Fruit fly (Drosophila melanogaster) whole organism, embryonic: ENCODE data around the gene CG11052.

Source experiments
- B-H1 ChIP-seq: fragments of 200-800 bp; sonication (Bioruptor generic); IDR thresholded peaks from 3 replicates; pipeline ENCODE4 v1.3.6; 2022; ENCODE audit warnings: missing biosample characterization, missing genetic modification characterization
- Bdp1 ChIP-seq: fragments of 200-800 bp; sonication (Bioruptor generic); optimal IDR thresholded peaks from 3 replicates; lab custom pipeline; 2016; ENCODE audit warnings: missing biosample characterization, missing genetic modification characterization
- CG10543 ChIP-seq: fragments of 200-800 bp; sonication (Bioruptor generic); optimal IDR thresholded peaks from 3 replicates; lab custom pipeline; 2017; ENCODE audit warnings: missing biosample characterization, mild to moderate bottlenecking, missing genetic modification characterization, moderate library complexity
- CG10654 ChIP-seq: fragments of 200-800 bp; sonication (Bioruptor generic); optimal IDR thresholded peaks from 2 replicates; lab custom pipeline; 2016; ENCODE audit warnings: missing biosample characterization, missing genetic modification characterization
- CG11085 ChIP-seq: fragments of 200-800 bp; sonication (Bioruptor generic); IDR thresholded peaks from 2 replicates; pipeline ENCODE4 v1.3.6; 2022; ENCODE audit warnings: missing biosample characterization, missing genetic modification characterization
- CG14710 ChIP-seq: fragments of 200-800 bp; sonication (Bioruptor generic); optimal IDR thresholded peaks from 3 replicates; lab custom pipeline; 2019; ENCODE audit warnings: missing biosample characterization, mild to moderate bottlenecking, missing genetic modification characterization, moderate library complexity
- CG15514 ChIP-seq: fragments of 200-800 bp; sonication (Bioruptor generic); optimal IDR thresholded peaks from 3 replicates; lab custom pipeline; 2017; ENCODE audit warnings: missing biosample characterization, missing genetic modification characterization, mild to moderate bottlenecking, moderate library complexity, missing genetic modification reagents
- CG2116 ChIP-seq: fragments of 200-800 bp; sonication (Bioruptor generic); optimal IDR thresholded peaks from 3 replicates; lab custom pipeline; 2018; ENCODE audit warnings: missing biosample characterization, mild to moderate bottlenecking, missing genetic modification characterization
- CG2120 ChIP-seq: fragments of 200-800 bp; sonication (Bioruptor generic); optimal IDR thresholded peaks from 3 replicates; lab custom pipeline; 2016; ENCODE audit warnings: missing biosample characterization, missing genetic modification characterization
- CG2712 ChIP-seq: fragments of 200-800 bp; optimal IDR thresholded peaks from 3 replicates; lab custom pipeline; 2019; ENCODE audit warnings: missing biosample characterization, mild to moderate bottlenecking, missing genetic modification characterization, moderate library complexity
- CG31365 ChIP-seq: fragments of 200-800 bp; sonication (Bioruptor generic); optimal IDR thresholded peaks from 2 replicates; lab custom pipeline; 2018; ENCODE audit warnings: missing biosample characterization, mild to moderate bottlenecking, missing genetic modification characterization
- CG32772 ChIP-seq: fragments of 200-800 bp; sonication (Bioruptor generic); IDR thresholded peaks from 2 replicates; pipeline ENCODE4 v1.3.6; 2022; ENCODE audit warnings: missing biosample characterization, missing genetic modification characterization
- CG34224 ChIP-seq: fragments of 200-800 bp; sonication (Bioruptor generic); IDR thresholded peaks from 3 replicates; pipeline ENCODE4 v1.3.6; 2022; ENCODE audit warnings: missing biosample characterization, missing genetic modification characterization; ENCODE audit not compliant: partially characterized antibody
- CG3995 ChIP-seq: fragments of 200-800 bp; sonication (Bioruptor generic); optimal IDR thresholded peaks from 3 replicates; lab custom pipeline; 2016; ENCODE audit warnings: missing biosample characterization, missing genetic modification characterization
- CG4360 ChIP-seq: fragments of 200-800 bp; sonication (Bioruptor generic); IDR thresholded peaks from 2 replicates; pipeline ENCODE4 v1.3.6; 2022; ENCODE audit warnings: missing biosample characterization, missing genetic modification characterization
- CG5180 ChIP-seq: fragments of 200-800 bp; sonication (Bioruptor generic); optimal IDR thresholded peaks from 3 replicates; lab custom pipeline; 2017; ENCODE audit warnings: missing biosample characterization, missing genetic modification characterization, mild to moderate bottlenecking, moderate library complexity, missing genetic modification reagents
- CG6175 ChIP-seq: fragments of 200-800 bp; sonication (Bioruptor generic); IDR thresholded peaks from 3 replicates; pipeline ENCODE4 v1.3.6; 2022; ENCODE audit warnings: missing biosample characterization, missing genetic modification characterization
- CG6272 ChIP-seq: fragments of 200-800 bp; sonication (Bioruptor generic); IDR thresholded peaks from 2 replicates; pipeline ENCODE4 v1.3.6; 2022; ENCODE audit warnings: missing biosample characterization, missing genetic modification characterization
- CG7928 ChIP-seq: fragments of 200-800 bp; sonication (Bioruptor generic); optimal IDR thresholded peaks from 2 replicates; lab custom pipeline; 2017; ENCODE audit warnings: missing biosample characterization, mild to moderate bottlenecking, missing genetic modification characterization
- CHES-1-like ChIP-seq: fragments of 200-800 bp; sonication (Bioruptor generic); optimal IDR thresholded peaks from 2 replicates; lab custom pipeline; 2016; ENCODE audit warnings: missing biosample characterization, missing genetic modification characterization
- CTCF ChIP-seq: fragments of 200-800 bp; sonication (Bioruptor generic); optimal IDR thresholded peaks from 2 replicates; lab custom pipeline; 2017; ENCODE audit warnings: missing biosample characterization, mild to moderate bottlenecking, missing genetic modification characterization, moderate library complexity
- Dll ChIP-seq: fragments of 200-800 bp; sonication (Bioruptor generic); IDR thresholded peaks from 4 replicates; pipeline ENCODE4 v1.3.6; 2022; ENCODE audit warnings: missing biosample characterization, missing genetic modification characterization; ENCODE audit not compliant: partially characterized antibody
- E2f2 ChIP-seq: fragments of 200-800 bp; sonication (Bioruptor generic); IDR thresholded peaks from 2 replicates; pipeline ENCODE4 v1.3.6; 2022; ENCODE audit warnings: missing biosample characterization, missing genetic modification characterization
- Elba2 ChIP-seq: fragments of 200-800 bp; sonication (Bioruptor generic); optimal IDR thresholded peaks from 3 replicates; lab custom pipeline; 2016; ENCODE audit warnings: missing biosample characterization, missing genetic modification characterization
- Ets97D ChIP-seq: fragments of 200-800 bp; sonication (Bioruptor generic); optimal IDR thresholded peaks from 3 replicates; lab custom pipeline; 2016; ENCODE audit warnings: missing biosample characterization, missing genetic modification characterization
- Fer1 ChIP-seq: fragments of 200-800 bp; sonication (Bioruptor generic); optimal IDR thresholded peaks from 2 replicates; lab custom pipeline; 2017; ENCODE audit warnings: missing biosample characterization, mild to moderate bottlenecking, missing genetic modification characterization
- Gug ChIP-seq: fragments of 200-800 bp; sonication (Bioruptor generic); IDR thresholded peaks from 4 replicates; pipeline ENCODE4 v1.3.6; 2022; ENCODE audit warnings: missing biosample characterization, missing genetic modification characterization
- HLH4C ChIP-seq: fragments of 200-800 bp; sonication (Bioruptor generic); IDR thresholded peaks from 3 replicates; pipeline ENCODE4 v1.3.6; 2022; ENCODE audit warnings: missing biosample characterization, missing genetic modification characterization; ENCODE audit not compliant: partially characterized antibody
- HLH54F ChIP-seq: fragments of 200-800 bp; sonication (Bioruptor generic); optimal IDR thresholded peaks from 3 replicates; lab custom pipeline; 2016; ENCODE audit warnings: missing biosample characterization, missing genetic modification characterization
- Hey ChIP-seq: fragments of 200-800 bp; sonication (Bioruptor generic); optimal IDR thresholded peaks from 3 replicates; lab custom pipeline; 2018; ENCODE audit warnings: missing biosample characterization, mild to moderate bottlenecking, missing genetic modification characterization
- Hr51 ChIP-seq, 2 experiments: fragments of 200-800 bp; sonication (Bioruptor generic); optimal IDR thresholded peaks; 2 replicates in 1 of 2; 3 replicates in 1 of 2; lab custom pipeline; 2016 to 2018; ENCODE audit warnings: missing biosample characterization in 2 of 2, missing genetic modification characterization in 2 of 2, mild to moderate bottlenecking in 1 of 2, moderate library complexity in 1 of 2
- Max ChIP-seq: fragments of 200-800 bp; sonication (Bioruptor generic); optimal IDR thresholded peaks from 2 replicates; lab custom pipeline; 2016; ENCODE audit warnings: missing biosample characterization, mild to moderate bottlenecking, missing genetic modification characterization
- Pdp1 ChIP-seq, 2 experiments: fragments of 200-800 bp; sonication (Bioruptor generic); optimal IDR thresholded peaks; 3 replicates each; lab custom pipeline; 2016; ENCODE audit warnings: missing biosample characterization in 2 of 2, missing genetic modification characterization in 2 of 2, mild to moderate bottlenecking in 1 of 2, moderate library complexity in 1 of 2
- cad ChIP-seq: fragments of >200 bp; optimal IDR thresholded peaks from 2 replicates; lab custom pipeline; 2017; ENCODE audit warnings: missing biosample characterization, missing genetic modification characterization
- dm ChIP-seq: fragments of 200-800 bp; sonication (Bioruptor generic); optimal IDR thresholded peaks from 3 replicates; lab custom pipeline; 2016; ENCODE audit warnings: missing biosample characterization, missing genetic modification characterization
- dmrt99B ChIP-seq: fragments of 200-800 bp; sonication (Bioruptor generic); optimal IDR thresholded peaks from 2 replicates; lab custom pipeline; 2018; ENCODE audit warnings: missing biosample characterization, mild to moderate bottlenecking, missing genetic modification characterization, moderate library complexity
- ewg ChIP-seq: fragments of 200-800 bp; sonication (Bioruptor generic); optimal IDR thresholded peaks from 3 replicates; lab custom pipeline; 2017; ENCODE audit warnings: mild to moderate bottlenecking, missing biosample characterization, missing genetic modification reagents, missing genetic modification characterization
- ftz-f1 ChIP-seq: fragments of 200-800 bp; sonication (Bioruptor generic); optimal IDR thresholded peaks from 2 replicates; lab custom pipeline; 2016; ENCODE audit warnings: missing biosample characterization, missing genetic modification characterization
- gfzf ChIP-seq: fragments of 200-800 bp; sonication (Bioruptor generic); optimal IDR thresholded peaks from 2 replicates; lab custom pipeline; 2016; ENCODE audit warnings: missing biosample characterization, mild to moderate bottlenecking, missing genetic modification characterization, moderate library complexity
- gro ChIP-seq: fragments of 200-800 bp; sonication (Bioruptor generic); optimal IDR thresholded peaks from 2 replicates; lab custom pipeline; 2016; ENCODE audit warnings: missing biosample characterization, missing genetic modification characterization
- inv ChIP-seq: fragments of 200-800 bp; sonication (Bioruptor generic); IDR thresholded peaks from 2 replicates; pipeline ENCODE4 v1.3.6; 2022; ENCODE audit warnings: missing biosample characterization, missing genetic modification characterization; ENCODE audit not compliant: partially characterized antibody
- kay ChIP-seq: fragments of 200-800 bp; sonication (Bioruptor generic); optimal IDR thresholded peaks from 2 replicates; lab custom pipeline; 2016; ENCODE audit warnings: missing biosample characterization, missing genetic modification characterization
- org-1 ChIP-seq: fragments of 200-800 bp; sonication (Bioruptor generic); optimal IDR thresholded peaks from 2 replicates; lab custom pipeline; 2017; ENCODE audit warnings: missing biosample characterization, missing genetic modification characterization
- otp ChIP-seq: fragments of 200-800 bp; sonication (Bioruptor generic); IDR thresholded peaks from 3 replicates; pipeline ENCODE4, ENCODE4 v1.3.6; 2022; ENCODE audit warnings: missing biosample characterization, missing genetic modification characterization
- pho ChIP-seq: fragments of 200-800 bp; sonication (Bioruptor generic); optimal IDR thresholded peaks from 2 replicates; lab custom pipeline; 2016; ENCODE audit warnings: missing biosample characterization, missing genetic modification characterization
- scrt ChIP-seq: fragments of 200-800 bp; sonication (Bioruptor generic); optimal IDR thresholded peaks from 2 replicates; lab custom pipeline; 2018; ENCODE audit warnings: missing biosample characterization, mild to moderate bottlenecking, missing genetic modification characterization, moderate library complexity
- tup ChIP-seq: fragments of 200-800 bp; sonication (Bioruptor generic); optimal IDR thresholded peaks from 2 replicates; lab custom pipeline; 2016; ENCODE audit warnings: missing biosample characterization, mild to moderate bottlenecking, missing genetic modification characterization, moderate library complexity
- tx ChIP-seq: fragments of 200-800 bp; sonication (Bioruptor generic); optimal IDR thresholded peaks from 2 replicates; lab custom pipeline; 2016; ENCODE audit warnings: missing biosample characterization, missing genetic modification characterization
- zen ChIP-seq: fragments of 200-800 bp; sonication (Bioruptor generic); optimal IDR thresholded peaks from 3 replicates; lab custom pipeline; 2018; ENCODE audit warnings: missing biosample characterization, mild to moderate bottlenecking, missing genetic modification characterization, moderate library complexity

Gene CG11052

DNA sequence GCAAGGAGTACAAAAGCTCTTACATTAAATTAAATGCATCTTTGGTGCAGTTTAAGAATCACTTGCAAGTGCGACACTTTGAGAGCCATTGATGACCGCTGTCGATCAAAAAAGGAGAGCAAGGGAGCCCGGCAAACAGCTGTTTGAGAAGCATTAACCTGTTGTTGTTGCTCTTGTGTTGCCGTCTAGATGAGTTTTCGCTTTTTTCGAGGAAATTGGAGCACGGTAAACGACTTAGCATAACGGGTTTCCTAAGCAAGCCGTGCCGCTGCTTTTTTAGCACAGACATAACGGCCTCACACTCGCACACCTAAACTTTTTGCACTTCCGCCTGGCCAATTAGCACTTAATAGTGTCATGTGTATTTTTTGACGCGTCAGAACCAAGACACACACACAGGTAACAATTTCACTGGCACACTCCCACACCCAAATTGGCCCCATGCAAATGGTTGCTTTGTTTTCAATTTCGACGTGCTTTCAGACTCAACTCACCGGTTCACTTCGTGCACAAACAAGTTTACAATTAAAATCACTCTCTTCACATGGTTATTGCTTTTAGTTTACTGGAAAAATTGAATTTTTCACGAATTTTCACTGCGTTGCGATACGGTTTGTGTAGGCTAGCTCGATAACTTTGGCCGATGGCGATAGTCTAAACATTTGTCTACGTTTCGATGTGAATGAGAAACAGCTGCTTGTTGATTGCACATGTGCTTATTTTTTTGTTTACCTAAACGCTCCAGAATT is 21.2 kb upstream of the CG11052 start, which contains the start of the genes CG10903 and CG2747 (continued):
- no peak for TF ChIP-seq Hr51 (GFP tag; optimal IDR thresholded peaks at IDR 0.05; lab: Kevin White, UChicago)
- TF ChIP-seq dmrt99B (tag; lab: Kevin White, UChicago): no peak
- no peak for TF ChIP-seq CG10654 (GFP tag; lab: Kevin White, UChicago)
- TF ChIP-seq CG10543 (GFP tag; lab: Kevin White, UChicago): peak; percentile 41
- TF ChIP-seq CHES-1-like: peak; percentile 44
- TF ChIP-seq inv: peak; percentile 53; the same call in 1 of the 2 replicates
- peak; percentile 76 for TF ChIP-seq gro (GFP tag; lab: Kevin White, UChicago)
- TF ChIP-seq ftz-f1: peak; percentile 24
- peak; percentile 27 for TF ChIP-seq CG14710 (tag; lab: Kevin White, UChicago)
- peak; percentile 73 for TF ChIP-seq Dll
- TF ChIP-seq zen: no peak
- TF ChIP-seq CG11085 (GFP tag; lab: Robert Waterston, UW): no peak
- peak; percentile 63 for TF ChIP-seq Max (GFP tag; lab: Kevin White, UChicago)
- no peak for TF ChIP-seq CG2712
- no peak for TF ChIP-seq Bdp1 (GFP tag; lab: Kevin White, UChicago)
- TF ChIP-seq HLH54F (GFP tag; lab: Kevin White, UChicago): no peak
- TF ChIP-seq ewg (GFP tag; lab: Kevin White, UChicago): no peak
- peak; percentile 62 for TF ChIP-seq CG34224 (GFP tag; lab: Robert Waterston, UW)
- TF ChIP-seq CTCF (GFP tag; lab: Kevin White, UChicago): no peak
- TF ChIP-seq org-1 (GFP tag; lab: Kevin White, UChicago): no peak
- no peak for TF ChIP-seq gfzf (GFP tag; lab: Kevin White, UChicago)
- no peak for TF ChIP-seq Elba2 (GFP tag; lab: Kevin White, UChicago)
- no peak for TF ChIP-seq Gug
- TF ChIP-seq Pdp1 (GFP tag; optimal IDR thresholded peaks at IDR 0.05; lab: Kevin White, UChicago): peak in 1 of 2 experiments; percentile 43
- TF ChIP-seq CG5180 (GFP tag; lab: Kevin White, UChicago): no peak
- no peak for TF ChIP-seq Hey (tag; lab: Kevin White, UChicago)
- peak; percentile 94 for TF ChIP-seq CG15514 (GFP tag; lab: Kevin White, UChicago)
- peak; percentile 36 for TF ChIP-seq Ets97D (GFP tag; lab: Kevin White, UChicago)
- peak; percentile 14; the same call in 1 of the 2 replicates for TF ChIP-seq E2f2 (GFP tag; lab: Robert Waterston, UW)
- TF ChIP-seq CG6175 (GFP tag; lab: Robert Waterston, UW): no peak
- peak; percentile 61 for TF ChIP-seq tx (GFP tag; lab: Kevin White, UChicago)
- peak; percentile 45 for TF ChIP-seq CG3995 (GFP tag; lab: Kevin White, UChicago)
- TF ChIP-seq Fer1: peak; percentile 25
- TF ChIP-seq cad (GFP tag; lab: Kevin White, UChicago): peak; percentile 67
- TF ChIP-seq CG2120 (GFP tag; lab: Kevin White, UChicago): no peak
- TF ChIP-seq CG7928: no peak
- TF ChIP-seq HLH4C (GFP tag; lab: Robert Waterston, UW): peak; percentile 52; the same call in 1 of the 3 replicates
- TF ChIP-seq B-H1 (GFP tag; lab: Robert Waterston, UW): no peak
- no peak for TF ChIP-seq tup (GFP tag; lab: Kevin White, UChicago)
- TF ChIP-seq CG31365 (tag; lab: Kevin White, UChicago): no peak
- TF ChIP-seq pho (GFP tag; lab: Kevin White, UChicago): no peak
- TF ChIP-seq CG4360 (GFP tag; lab: Robert Waterston, UW): peak; percentile 74
- no peak for TF ChIP-seq otp (GFP tag; lab: Robert Waterston, UW)
- TF ChIP-seq scrt (GFP tag; lab: Kevin White, UChicago): peak; percentile 81
- TF ChIP-seq dm (GFP tag; lab: Kevin White, UChicago): peak; percentile 89
- no peak for TF ChIP-seq CG6272
- TF ChIP-seq kay (GFP tag; lab: Kevin White, UChicago): no peak
- no peak for TF ChIP-seq CG32772
- peak; percentile 61 for TF ChIP-seq CG2116 (GFP tag; lab: Kevin White, UChicago)
